Worm (Caenorhabditis elegans) whole organism, L4 larva: ENCODE measurements around the gene T15B7.15.

Experiments used
- T20F7.1 ChIP-seq: fragments of 200-800 bp; sonication (Bioruptor generic); optimal IDR thresholded peaks from 2 replicates; lab custom pipeline; 2018; ENCODE audit warnings: mild to moderate bottlenecking, missing genetic modification characterization, missing compliant biosample characterization
- Y75B8A.6 ChIP-seq: fragments of 200-800 bp; sonication (Bioruptor generic); IDR thresholded peaks from 2 replicates; pipeline ENCODE4 v1.3.6; 2022; ENCODE audit warnings: missing genetic modification reagents, missing genetic modification characterization, missing compliant biosample characterization
- gei-8 ChIP-seq: fragments of 200-800 bp; sonication (Bioruptor generic); optimal IDR thresholded peaks from 2 replicates; lab custom pipeline; 2018; ENCODE audit warnings: mild to moderate bottlenecking, missing genetic modification characterization, missing compliant biosample characterization
- nhr-76 ChIP-seq: fragments of 150-350 bp; optimal IDR thresholded peaks from 2 replicates; lab custom pipeline; 2014; ENCODE audit warnings: missing biosample characterization, missing genetic modification characterization
- php-3 ChIP-seq: fragments of 200-800 bp; sonication (Bioruptor generic); IDR thresholded peaks from 2 replicates; pipeline ENCODE4 v1.3.6; 2022; ENCODE audit warnings: missing genetic modification reagents, missing genetic modification characterization, missing compliant biosample characterization
- tra-1 ChIP-seq: fragments of 200-800 bp; sonication (Bioruptor generic); IDR thresholded peaks from 2 replicates; pipeline ENCODE4 v1.3.6; 2022; ENCODE audit warnings: missing genetic modification reagents, missing genetic modification characterization, missing compliant biosample characterization

DNA sequence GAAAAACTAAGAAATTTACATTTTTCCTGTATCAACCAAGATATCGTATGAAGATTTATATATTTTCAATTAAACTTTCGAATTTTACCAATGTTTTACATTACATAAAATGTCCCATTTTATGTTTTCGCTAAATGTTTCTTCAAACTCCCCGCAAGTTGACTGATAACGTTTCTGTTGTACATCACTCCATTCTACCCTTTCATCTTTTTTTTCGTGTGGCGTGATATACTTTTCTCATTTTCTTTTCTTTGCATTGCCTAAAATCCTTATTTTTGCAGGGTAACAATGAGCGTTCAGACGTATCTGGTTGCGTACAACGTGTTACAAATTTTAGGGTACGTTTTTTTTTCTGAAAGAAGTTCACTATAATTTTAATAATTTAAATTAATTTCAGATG lies 543 bp upstream of the T15B7.15 start, which contains the start of gene hpo-8:
- no peak for TF ChIP-seq gei-8 (GFP tag; lab: Kevin White, UChicago)
- no peak for TF ChIP-seq tra-1 (GFP tag; lab: Robert Waterston, UW)
- TF ChIP-seq php-3 = no peak
- TF ChIP-seq Y75B8A.6 (GFP tag; lab: Robert Waterston, UW) = no peak
- no peak for TF ChIP-seq nhr-76 (tag; lab: Kevin White, UChicago)
- TF ChIP-seq T20F7.1 (GFP tag; lab: Kevin White, UChicago) = no peak
